Worm (Caenorhabditis elegans) whole organism, midembryonic: Measurements from ENCODE around the gene cpx-2.

ENCODE experiments used
- T22C8.4 ChIP-seq: fragments of 200-800 bp; sonication (Bioruptor generic); IDR thresholded peaks from 2 replicates; pipeline ENCODE4 v1.3.6; 2022; ENCODE audit warnings: missing genetic modification characterization, missing compliant biosample characterization
- flt-1 ChIP-seq: fragments of 200-800 bp; sonication (Bioruptor generic); IDR thresholded peaks from 2 replicates; pipeline ENCODE4 v1.3.6; 2022; ENCODE audit warnings: missing genetic modification characterization, missing compliant biosample characterization
- klf-2 ChIP-seq: fragments of 200-800 bp; sonication (Bioruptor generic); conservative IDR thresholded peaks from 2 replicates; pipeline ENCODE4 v1.3.6; 2022; ENCODE audit warnings: missing genetic modification reagents, missing genetic modification characterization, missing compliant biosample characterization
- med-1 ChIP-seq: sonication (generic microtip); optimal IDR thresholded peaks from 2 replicates; lab custom pipeline; 2017; ENCODE audit warnings: missing genetic modification characterization, mild to moderate bottlenecking, missing compliant biosample characterization, antibody characterized with exemption, missing genetic modification reagents; ENCODE audit not compliant: insufficient read depth
- ref-1 ChIP-seq: fragments of 200-800 bp; sonication (Bioruptor generic); conservative IDR thresholded peaks from 2 replicates; pipeline ENCODE4 v1.3.6; 2022; ENCODE audit warnings: missing genetic modification reagents, missing genetic modification characterization, missing compliant biosample characterization
- ztf-29 ChIP-seq: fragments of 200-800 bp; sonication (Bioruptor generic); IDR thresholded peaks from 2 replicates; pipeline ENCODE4 v1.3.6; 2022; ENCODE audit warnings: missing genetic modification reagents, missing genetic modification characterization, missing compliant biosample characterization

DNA sequence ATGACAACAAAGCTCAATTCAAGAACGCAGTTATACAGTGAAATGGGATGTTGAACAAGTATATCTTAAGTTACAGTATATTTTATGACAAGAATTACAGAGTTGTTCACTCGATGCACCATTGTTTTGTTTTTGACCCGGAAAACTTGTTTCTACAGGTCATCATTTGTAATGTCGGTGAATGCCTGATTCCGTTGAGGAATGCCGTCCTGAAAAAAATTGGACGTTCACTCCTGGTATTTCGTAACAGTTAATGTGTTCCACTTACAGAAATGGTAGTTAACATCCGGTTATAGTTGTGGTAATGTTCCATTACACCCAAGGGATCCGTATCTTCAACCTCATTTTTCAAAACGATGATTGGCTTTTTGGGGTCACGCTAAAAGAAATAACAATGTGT is 45.4 kb upstream of the cpx-2 start:
- TF ChIP-seq flt-1 (GFP tag; lab: Robert Waterston, UW) (no peak), ref-1 (no peak), ztf-29 (GFP tag; lab: Robert Waterston, UW) (no peak), T22C8.4 (GFP tag; lab: Robert Waterston, UW) (no peak), klf-2 (GFP tag; lab: Robert Waterston, UW) (no peak), med-1 (GFP tag; lab: Kevin White, UChicago) (no peak)
